Worm (Caenorhabditis elegans) whole organism, mixed stage, embryonic: Measurements from ENCODE around the gene igdb-3.

Experiments used
- M03D4.4 ChIP-seq: sonication (generic microtip); optimal IDR thresholded peaks from 2 replicates; lab custom pipeline; 2017; ENCODE audit warnings: mild to moderate bottlenecking, missing genetic modification characterization, missing compliant biosample characterization
- blmp-1 ChIP-seq: fragments of 150-350 bp; optimal IDR thresholded peaks from 2 replicates; lab custom pipeline; 2014; ENCODE audit warnings: missing biosample characterization, missing genetic modification characterization
- ceh-39 ChIP-seq: fragments of 150-350 bp; optimal IDR thresholded peaks from 2 replicates; lab custom pipeline; 2014; ENCODE audit warnings: missing biosample characterization, missing genetic modification characterization
- ceh-43 ChIP-seq: fragments of 200-800 bp; sonication (Bioruptor generic); optimal IDR thresholded peaks from 2 replicates; lab custom pipeline; 2018; ENCODE audit warnings: mild to moderate bottlenecking, missing genetic modification characterization, moderate library complexity, missing compliant biosample characterization
- ceh-83 ChIP-seq: fragments of 200-800 bp; sonication (Bioruptor generic); optimal IDR thresholded peaks from 2 replicates; lab custom pipeline; 2018; ENCODE audit warnings: mild to moderate bottlenecking, missing genetic modification characterization, missing compliant biosample characterization
- ces-1 ChIP-seq: fragments of 150-350 bp; optimal IDR thresholded peaks from 2 replicates; lab custom pipeline; 2014; ENCODE audit warnings: missing biosample characterization, missing genetic modification reagents, missing genetic modification characterization
- cnd-1 ChIP-seq: fragments of 200-800 bp; sonication (Bioruptor generic); optimal IDR thresholded peaks from 2 replicates; lab custom pipeline; 2018; ENCODE audit warnings: mild to moderate bottlenecking, missing genetic modification characterization, missing compliant biosample characterization
- elt-1 ChIP-seq: sonication (generic microtip); optimal IDR thresholded peaks from 2 replicates; lab custom pipeline; 2017; ENCODE audit warnings: missing genetic modification characterization, mild to moderate bottlenecking, missing compliant biosample characterization, antibody characterized with exemption, moderate library complexity, borderline replicate concordance; ENCODE audit not compliant: insufficient read depth
- elt-3 ChIP-seq: fragments of 150-350 bp; optimal IDR thresholded peaks from 2 replicates; lab custom pipeline; 2014; ENCODE audit warnings: missing biosample characterization, missing genetic modification characterization
- flh-1 ChIP-seq: fragments of 200-800 bp; sonication (Bioruptor generic); optimal IDR thresholded peaks from 2 replicates; lab custom pipeline; 2018; ENCODE audit warnings: mild to moderate bottlenecking, missing genetic modification characterization, moderate library complexity, missing compliant biosample characterization
- ham-2 ChIP-seq: fragments of 200-800 bp; sonication (Bioruptor generic); optimal IDR thresholded peaks from 2 replicates; lab custom pipeline; 2018; ENCODE audit warnings: mild to moderate bottlenecking, missing genetic modification characterization, missing compliant biosample characterization
- hlh-1 ChIP-seq: fragments of 150-350 bp; optimal IDR thresholded peaks from 2 replicates; lab custom pipeline; 2014; ENCODE audit warnings: missing biosample characterization, missing genetic modification reagents, missing genetic modification characterization
- lin-13 ChIP-seq: fragments of 150-350 bp; optimal IDR thresholded peaks from 2 replicates; lab custom pipeline; 2014; ENCODE audit warnings: missing biosample characterization, missing genetic modification characterization
- lin-32 ChIP-seq: fragments of 200-800 bp; sonication (Bioruptor generic); optimal IDR thresholded peaks from 2 replicates; lab custom pipeline; 2018; ENCODE audit warnings: mild to moderate bottlenecking, missing genetic modification characterization, missing compliant biosample characterization
- mab-5 ChIP-seq: fragments of 150-350 bp; optimal IDR thresholded peaks from 2 replicates; lab custom pipeline; 2014; ENCODE audit warnings: missing biosample characterization, missing genetic modification characterization
- mep-1 ChIP-seq: fragments of 150-350 bp; optimal IDR thresholded peaks from 2 replicates; lab custom pipeline; 2017; ENCODE audit warnings: missing biosample characterization, missing genetic modification reagents, missing genetic modification characterization, inconsistent platforms
- mls-2 ChIP-seq: sonication (generic microtip); optimal IDR thresholded peaks from 2 replicates; lab custom pipeline; 2016; ENCODE audit warnings: mild to moderate bottlenecking, missing genetic modification characterization, moderate library complexity, missing compliant biosample characterization
- nhr-12 ChIP-seq: fragments of 150-350 bp; optimal IDR thresholded peaks from 2 replicates; lab custom pipeline; 2014; ENCODE audit warnings: missing biosample characterization, missing genetic modification characterization
- nhr-2 ChIP-seq: fragments of 150-350 bp; optimal IDR thresholded peaks from 2 replicates; lab custom pipeline; 2014; ENCODE audit warnings: missing biosample characterization, missing genetic modification characterization
- nhr-237 ChIP-seq: fragments of 150-350 bp; optimal IDR thresholded peaks from 2 replicates; lab custom pipeline; 2014; ENCODE audit warnings: missing biosample characterization, missing genetic modification characterization
- nhr-28 ChIP-seq: fragments of 150-350 bp; optimal IDR thresholded peaks from 2 replicates; lab custom pipeline; 2014; ENCODE audit warnings: missing biosample characterization, missing genetic modification characterization
- nhr-76 ChIP-seq: sonication (generic microtip); optimal IDR thresholded peaks from 2 replicates; lab custom pipeline; 2017; ENCODE audit warnings: missing biosample characterization, missing genetic modification characterization
- pha-4 ChIP-seq: fragments of 150-350 bp; optimal IDR thresholded peaks from 2 replicates; lab custom pipeline; 2018; ENCODE audit warnings: missing biosample characterization, missing genetic modification reagents, missing genetic modification characterization
- sem-2 ChIP-seq: fragments of 200-800 bp; sonication (Bioruptor generic); optimal IDR thresholded peaks from 2 replicates; lab custom pipeline; 2018; ENCODE audit warnings: mild to moderate bottlenecking, missing genetic modification characterization, missing compliant biosample characterization
- snpc-4 ChIP-seq: fragments of 150-350 bp; optimal IDR thresholded peaks from 2 replicates; lab custom pipeline; 2014; ENCODE audit warnings: missing biosample characterization, missing genetic modification characterization
- sptf-1 ChIP-seq: sonication (generic microtip); optimal IDR thresholded peaks from 2 replicates; lab custom pipeline; 2017; ENCODE audit warnings: mild to moderate bottlenecking, missing genetic modification characterization, moderate library complexity, missing compliant biosample characterization
- tbx-8 ChIP-seq: fragments of 200-800 bp; sonication (Bioruptor generic); optimal IDR thresholded peaks from 2 replicates; lab custom pipeline; 2018; ENCODE audit warnings: mild to moderate bottlenecking, missing genetic modification characterization, moderate library complexity, missing compliant biosample characterization
- unc-120 ChIP-seq: sonication (generic microtip); optimal IDR thresholded peaks from 2 replicates; lab custom pipeline; 2017; ENCODE audit warnings: missing genetic modification characterization, missing compliant biosample characterization; ENCODE audit not compliant: poor library complexity, severe bottlenecking
- unc-39 ChIP-seq: fragments of 150-350 bp; optimal IDR thresholded peaks from 2 replicates; lab custom pipeline; 2014; ENCODE audit warnings: missing biosample characterization, missing genetic modification characterization
- unc-62 ChIP-seq: fragments of 150-350 bp; optimal IDR thresholded peaks from 2 replicates; lab custom pipeline; 2014; ENCODE audit warnings: missing biosample characterization, missing genetic modification reagents, missing genetic modification characterization
- ztf-11 ChIP-seq: fragments of 150-350 bp; optimal IDR thresholded peaks from 2 replicates; lab custom pipeline; 2014; ENCODE audit warnings: missing biosample characterization, missing genetic modification characterization

igdb-3 gene

ce11 chrX:6385185-6385584, at the start of gene igdb-3:
igdb-3 (plus strand) TSS chrX:6385485.
- no peak for TF ChIP-seq mab-5
- TF ChIP-seq M03D4.4 (tag; lab: Kevin White, UChicago), result no peak
- no peak for TF ChIP-seq nhr-76 (tag; lab: Kevin White, UChicago)
- TF ChIP-seq ztf-11, result no peak

ce11 chrX:6337338-6337737, 47.9 kb upstream of the igdb-3 start:
- TF ChIP-seq ceh-39 (tag; lab: Kevin White, UChicago) (no peak), mab-5 (no peak), mep-1 (no peak), lin-32 (GFP tag; lab: Kevin White, UChicago) (no peak), nhr-76 (tag; lab: Kevin White, UChicago) (no peak), ztf-11 (no peak), nhr-2 (no peak), flh-1 (GFP tag; lab: Kevin White, UChicago) (no peak), sptf-1 (tag; lab: Kevin White, UChicago) (no peak), nhr-12 (tag; lab: Kevin White, UChicago) (no peak), hlh-1 (no peak), blmp-1 (tag; lab: Kevin White, UChicago) (no peak), pha-4 (tag; lab: Kevin White, UChicago) (no peak), unc-120 (tag; lab: Kevin White, UChicago) (no peak), ham-2 (GFP tag; lab: Kevin White, UChicago) (no peak), snpc-4 (tag; lab: Kevin White, UChicago) (no peak), nhr-237 (tag; lab: Kevin White, UChicago) (no peak), M03D4.4 (tag; lab: Kevin White, UChicago) (no peak), ces-1 (GFP tag; lab: Kevin White, UChicago) (no peak)

ce11 chrX:6337951-6338350, 47.3 kb upstream of the igdb-3 start, which contains the start of gene C03B1.13:
C03B1.13 (minus strand) TSS chrX:6338051.
- TF ChIP-seq elt-1 (tag; lab: Kevin White, UChicago) (no peak), mls-2 (no peak), nhr-12 (tag; lab: Kevin White, UChicago) (no peak), M03D4.4 (tag; lab: Kevin White, UChicago) (no peak), mep-1 (no peak), ceh-43 (GFP tag; lab: Kevin White, UChicago) (no peak), nhr-28 (tag; lab: Kevin White, UChicago) (no peak), blmp-1 (tag; lab: Kevin White, UChicago) (no peak), ztf-11 (no peak), hlh-1 (no peak), ceh-83 (GFP tag; lab: Kevin White, UChicago) (no peak), ces-1 (GFP tag; lab: Kevin White, UChicago) (no peak), snpc-4 (tag; lab: Kevin White, UChicago) (no peak), flh-1 (GFP tag; lab: Kevin White, UChicago) (no peak), lin-13 (no peak), nhr-237 (tag; lab: Kevin White, UChicago) (no peak)
- TF ChIP-seq, all 35 proteins: peak for 0

DNA sequence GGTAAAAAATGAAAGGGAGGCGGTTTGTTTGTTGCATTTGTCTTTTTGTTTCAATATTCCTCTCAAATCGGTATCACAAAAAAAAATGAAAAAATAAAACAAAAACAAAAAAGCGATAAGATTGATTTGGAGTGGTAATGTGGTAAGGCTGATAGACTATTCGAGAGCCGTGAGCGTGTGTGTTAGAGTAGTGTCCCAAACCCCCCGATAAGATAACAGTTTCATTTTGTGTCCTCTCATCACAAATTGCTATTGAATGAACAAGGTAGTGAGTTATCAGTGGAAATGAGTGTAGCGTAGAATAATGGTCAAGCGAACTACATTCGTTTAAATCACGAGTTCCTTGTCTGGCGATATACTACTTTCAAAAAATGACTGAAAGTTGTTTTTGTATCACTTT, 46.8 kb upstream of the igdb-3 start:
- TF ChIP-seq mep-1 (no peak), tbx-8 (no peak), cnd-1 (tag; lab: Kevin White, UChicago) (no peak)

DNA sequence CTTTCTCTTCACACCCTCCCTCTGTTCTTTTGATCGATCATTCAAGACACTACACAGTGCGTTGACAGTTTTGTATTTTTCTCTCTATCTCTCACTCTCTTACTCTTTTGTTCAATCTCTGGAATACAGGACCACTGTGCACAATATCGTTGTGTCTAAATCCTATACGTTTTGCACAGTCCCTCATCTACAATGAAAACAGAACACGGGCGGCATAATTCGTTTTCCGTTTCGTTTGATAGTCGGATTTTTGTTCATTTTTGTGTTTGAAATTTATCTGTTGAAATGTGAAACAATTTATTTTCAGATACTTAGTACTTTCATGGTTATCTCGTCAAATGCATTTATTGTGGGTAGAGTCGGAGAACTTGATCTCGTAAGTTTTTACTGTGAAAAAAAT, 43.8 kb upstream of the igdb-3 start, which contains the start of gene C03B1.7:
Gene C03B1.7 (plus strand): TSS at position 301 of the 400 bp plus-strand sequence.
- TF ChIP-seq unc-39 (tag; lab: Kevin White, UChicago) (no peak), sptf-1 (tag; lab: Kevin White, UChicago) (no peak), ztf-11 (no peak), ceh-83 (GFP tag; lab: Kevin White, UChicago) (no peak), nhr-2 (peak; percentile 48), tbx-8 (no peak)

DNA sequence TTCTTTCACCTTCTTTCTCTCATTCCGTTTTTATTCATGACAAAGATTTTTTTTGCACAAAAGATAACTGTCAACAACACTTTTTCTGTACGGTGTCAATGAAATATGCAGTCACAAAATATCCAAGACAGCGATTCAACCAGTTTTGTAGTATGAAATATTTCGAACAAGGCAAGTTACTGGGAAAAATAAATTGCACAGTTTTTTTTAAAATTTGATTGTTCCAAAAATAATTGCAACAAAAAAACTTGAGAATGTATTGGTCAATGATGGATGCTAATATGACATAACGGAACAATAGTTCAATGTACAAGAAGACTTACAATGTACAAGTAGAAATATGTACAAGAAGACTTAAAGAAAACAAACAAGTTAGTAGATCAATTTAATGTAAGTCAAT, 39.5 kb upstream of the igdb-3 start:
- TF ChIP-seq mab-5 (no peak), pha-4 (tag; lab: Kevin White, UChicago) (no peak), ceh-43 (GFP tag; lab: Kevin White, UChicago) (no peak), unc-62 (GFP tag; lab: Kevin White, UChicago) (no peak), M03D4.4 (tag; lab: Kevin White, UChicago) (no peak), elt-3 (no peak), nhr-28 (tag; lab: Kevin White, UChicago) (no peak), nhr-76 (tag; lab: Kevin White, UChicago) (no peak), blmp-1 (tag; lab: Kevin White, UChicago) (no peak), sem-2 (GFP tag; lab: Kevin White, UChicago) (no peak), unc-120 (tag; lab: Kevin White, UChicago) (no peak), nhr-12 (tag; lab: Kevin White, UChicago) (no peak), ham-2 (GFP tag; lab: Kevin White, UChicago) (no peak), nhr-2 (no peak)
